Fruit fly (Drosophila melanogaster) whole organism, prepupa: ENCODE measurements around the gene CG42540.

Source experiments
- CG1621 ChIP-seq: fragments of 200-800 bp; sonication (Bioruptor generic); optimal IDR thresholded peaks from 3 replicates; lab custom pipeline; 2018; ENCODE audit warnings: missing biosample characterization, mild to moderate bottlenecking, missing genetic modification characterization
- CG3032 ChIP-seq: fragments of 200-800 bp; optimal IDR thresholded peaks from 2 replicates; lab custom pipeline; 2019; ENCODE audit warnings: missing biosample characterization, mild to moderate bottlenecking, missing genetic modification characterization, moderate library complexity
- CG6792 ChIP-seq: fragments of 200-800 bp; sonication (Bioruptor generic); optimal IDR thresholded peaks from 3 replicates; lab custom pipeline; 2016; ENCODE audit warnings: missing biosample characterization, missing genetic modification characterization
- CG8119 ChIP-seq: fragments of 200-800 bp; sonication (Bioruptor generic); IDR thresholded peaks from 3 replicates; pipeline ENCODE4 v1.3.6; 2022; ENCODE audit warnings: missing biosample characterization, missing genetic modification characterization
- Eip75B ChIP-seq: fragments of 200-800 bp; sonication (Bioruptor generic); optimal IDR thresholded peaks from 3 replicates; lab custom pipeline; 2016; ENCODE audit warnings: missing biosample characterization, missing genetic modification characterization
- Hr39 ChIP-seq: fragments of 200-800 bp; sonication (Bioruptor generic); optimal IDR thresholded peaks from 2 replicates; lab custom pipeline; 2016; ENCODE audit warnings: missing biosample characterization, missing genetic modification characterization
- Sox15 ChIP-seq: fragments of 200-800 bp; sonication (Bioruptor generic); optimal IDR thresholded peaks from 3 replicates; lab custom pipeline; 2016; ENCODE audit warnings: missing biosample characterization, missing genetic modification characterization
- fkh ChIP-seq: fragments of 200-800 bp; sonication (Bioruptor generic); optimal IDR thresholded peaks from 3 replicates; lab custom pipeline; 2017; ENCODE audit warnings: missing biosample characterization, mild to moderate bottlenecking, missing genetic modification characterization, moderate library complexity
- salr ChIP-seq, 2 experiments: fragments of 200-800 bp; sonication (Bioruptor generic); optimal IDR thresholded peaks; 3 replicates each; lab custom pipeline; 2016 to 2018; ENCODE audit warnings: missing biosample characterization in 2 of 2, missing genetic modification characterization in 2 of 2, mild to moderate bottlenecking in 1 of 2
- spab ChIP-seq: fragments of 200-800 bp; sonication (Bioruptor generic); optimal IDR thresholded peaks from 2 replicates; lab custom pipeline; 2017; ENCODE audit warnings: missing biosample characterization, mild to moderate bottlenecking, missing genetic modification characterization, missing genetic modification reagents

DNA sequence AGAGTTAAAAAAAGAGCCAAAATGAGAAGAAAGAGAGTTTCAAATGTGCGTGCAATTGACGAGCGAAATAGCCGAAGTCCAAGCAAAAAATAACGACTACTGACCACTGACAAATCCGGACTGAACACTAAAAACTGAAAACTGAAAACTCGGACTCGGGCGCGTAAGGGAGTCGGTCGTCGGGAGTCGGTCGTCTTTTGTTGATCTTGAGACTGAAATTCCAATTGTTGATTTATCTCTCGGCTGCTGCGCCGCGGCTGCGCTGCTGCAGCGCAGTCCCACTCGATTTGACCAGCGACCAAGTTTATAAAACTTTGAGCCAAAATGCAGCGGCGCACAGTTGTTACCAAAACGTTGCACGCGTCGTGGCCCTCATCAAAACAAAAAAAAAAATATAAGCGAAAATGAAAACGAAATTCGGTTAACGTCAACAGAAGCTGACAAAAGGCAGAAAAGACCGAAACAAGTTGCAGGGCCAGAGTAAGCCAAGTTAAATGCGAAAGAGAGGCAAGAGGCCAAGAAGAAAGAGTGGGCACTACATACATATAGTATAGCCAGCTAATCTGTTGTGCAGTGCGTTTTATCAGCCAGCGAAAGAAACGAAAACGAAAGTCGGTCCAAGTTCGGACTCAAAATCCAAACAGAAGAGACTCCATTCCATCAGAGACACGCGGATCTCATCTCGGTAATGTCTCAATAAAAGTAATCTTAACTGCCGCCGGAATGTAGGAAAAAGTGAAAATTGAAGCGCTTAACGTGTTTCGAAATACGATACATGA is 22.9 kb upstream of the CG42540 start, which contains the start of gene CG11353:
- TF ChIP-seq spab (GFP tag; lab: Kevin White, UChicago), result no peak
- TF ChIP-seq CG6792 (GFP tag; lab: Kevin White, UChicago), result no peak
- TF ChIP-seq CG8119, result no peak
- TF ChIP-seq Sox15 (GFP tag; lab: Kevin White, UChicago), result no peak
- no peak for TF ChIP-seq Hr39 (GFP tag; lab: Kevin White, UChicago)
- TF ChIP-seq Eip75B (GFP tag; lab: Kevin White, UChicago), result no peak
- peak; percentile 44 for TF ChIP-seq CG1621
- no peak for TF ChIP-seq salr (GFP tag; optimal IDR thresholded peaks at IDR 0.05; lab: Kevin White, UChicago)
- peak; percentile 41 for TF ChIP-seq fkh
- no peak for TF ChIP-seq CG3032 (tag; lab: Kevin White, UChicago)
